Fruit fly (Drosophila melanogaster): ENCODE measurements around the gene Cpr65Ax1.

Cpr65Ax1 gene

DNA sequence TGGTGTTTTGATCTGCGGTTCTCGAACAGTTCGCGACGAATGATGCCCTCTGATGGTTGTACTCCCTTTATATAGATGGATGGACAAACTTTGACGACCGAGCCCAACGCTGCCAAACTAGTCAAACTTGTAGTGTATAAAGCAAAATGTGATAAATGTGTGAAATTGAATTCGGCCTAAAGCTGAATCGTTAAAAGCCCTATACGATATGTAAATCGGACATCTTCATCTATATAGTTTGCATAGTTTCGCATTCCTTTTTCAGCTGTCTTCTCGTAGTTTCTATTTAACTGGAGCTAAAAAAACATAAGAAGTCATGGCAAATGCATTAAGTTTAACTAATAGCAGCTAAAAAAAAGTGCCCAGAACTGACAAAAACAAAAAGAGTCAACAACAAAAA is 14.2 kb downstream of the Cpr65Ax1 start, which contains the start of gene Lcp65Ag2:
Gene Lcp65Ag2, minus strand, starts transcription at position 48 of the 400 bp plus-strand sequence.
- TF ChIP-seq CG17801 (GFP tag; optimal IDR thresholded peaks at IDR 0.05; ENCODE audit: partially characterized antibody): no peak

- TF ChIP-seq CG17801 (GFP tag; optimal IDR thresholded peaks at IDR 0.05; ENCODE audit: partially characterized antibody): no peak
These were observed 15.8 kb downstream of the Cpr65Ax1 start, which contains the start of gene Cpr65Au for dm6 chr3L:6132009-6132408. Gene Cpr65Au (minus strand): TSS chr3L:6132109.

DNA sequence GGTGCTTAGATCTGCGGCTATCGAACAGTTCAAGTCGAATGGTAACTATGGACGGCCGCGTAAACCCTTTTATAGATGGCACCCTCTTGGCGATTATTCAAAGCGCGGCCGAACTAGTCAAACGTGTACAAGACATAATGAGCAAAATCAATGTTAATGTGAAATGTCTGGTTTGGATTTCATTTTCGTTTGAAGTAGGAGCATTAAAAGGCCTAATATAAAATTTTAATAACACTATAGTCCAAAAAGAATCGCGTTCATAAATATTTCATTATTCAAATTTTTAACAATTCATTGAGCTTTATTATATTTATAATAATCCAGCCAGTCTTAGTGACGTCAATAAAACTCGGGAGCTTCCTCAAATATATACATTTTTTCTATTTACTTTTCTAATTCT is 16.8 kb downstream of the Cpr65Ax1 start, which contains the start of gene Lcp65Ag3:
Gene Lcp65Ag3, minus strand, starts transcription at position 46 of the 400 bp plus-strand sequence.
- TF ChIP-seq CG17801 (GFP tag; optimal IDR thresholded peaks at IDR 0.05; ENCODE audit: partially characterized antibody): no peak

dm6 chr3L:6129591-6129990 is 18.2 kb downstream of the Cpr65Ax1 start:
- no peak for TF ChIP-seq CG17801 (GFP tag; optimal IDR thresholded peaks at IDR 0.05; ENCODE audit: partially characterized antibody)

DNA sequence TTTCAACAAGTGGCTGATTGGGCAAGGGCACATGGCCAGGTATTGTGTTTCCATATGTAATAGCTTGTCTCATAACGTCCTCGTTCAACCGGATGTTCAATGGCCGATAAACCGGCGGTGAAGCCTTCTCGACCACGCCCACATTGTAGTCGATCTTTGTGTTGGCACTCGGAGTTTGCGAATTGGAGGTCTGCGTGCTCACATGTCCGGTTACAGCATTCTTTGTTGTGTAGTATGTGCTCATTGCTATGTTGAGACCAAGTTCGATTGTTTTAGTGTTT is 22.4 kb downstream of the Cpr65Ax1 start:
- TF ChIP-seq CG17801 (GFP tag; optimal IDR thresholded peaks at IDR 0.05; ENCODE audit: partially characterized antibody): no peak

DNA sequence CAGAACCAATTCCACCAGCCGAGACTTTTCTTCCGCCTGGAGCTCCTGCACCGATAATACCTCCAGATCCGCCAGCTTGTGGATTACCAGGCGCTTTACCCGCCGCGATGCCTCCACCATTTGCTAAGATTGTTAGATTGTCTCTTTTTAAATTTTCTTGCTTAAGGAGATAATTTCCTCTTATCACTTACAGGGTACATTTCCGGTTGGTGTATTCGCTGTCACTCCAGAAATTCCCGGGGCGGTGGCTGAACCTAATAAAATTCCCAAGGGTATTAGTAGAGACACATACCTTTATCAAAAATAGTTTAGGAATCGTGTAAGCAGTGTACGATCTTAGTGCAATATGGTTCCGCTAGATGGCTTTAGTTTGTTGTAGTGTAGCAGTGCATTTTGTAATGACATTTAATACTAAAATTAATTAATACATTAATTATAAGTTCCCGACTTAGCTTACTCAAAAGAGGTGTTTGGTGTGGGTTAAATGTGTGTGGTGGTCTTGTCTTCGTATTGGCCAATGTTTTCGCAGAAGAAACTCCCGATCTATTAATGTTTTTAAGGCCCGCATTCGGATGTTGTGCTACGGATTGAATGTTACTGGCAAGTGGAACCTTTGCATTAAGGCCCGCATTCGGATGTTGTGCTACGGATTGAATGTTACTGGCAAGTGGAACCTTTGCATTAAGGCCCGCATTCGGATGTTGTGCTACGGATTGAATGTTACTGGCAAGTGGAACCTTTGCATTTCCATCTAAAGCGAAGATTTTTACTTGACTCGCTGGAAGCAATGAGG is 23.0 kb downstream of the Cpr65Ax1 start:
- no peak for TF ChIP-seq CG17801 (GFP tag; optimal IDR thresholded peaks at IDR 0.05; ENCODE audit: partially characterized antibody)

DNA sequence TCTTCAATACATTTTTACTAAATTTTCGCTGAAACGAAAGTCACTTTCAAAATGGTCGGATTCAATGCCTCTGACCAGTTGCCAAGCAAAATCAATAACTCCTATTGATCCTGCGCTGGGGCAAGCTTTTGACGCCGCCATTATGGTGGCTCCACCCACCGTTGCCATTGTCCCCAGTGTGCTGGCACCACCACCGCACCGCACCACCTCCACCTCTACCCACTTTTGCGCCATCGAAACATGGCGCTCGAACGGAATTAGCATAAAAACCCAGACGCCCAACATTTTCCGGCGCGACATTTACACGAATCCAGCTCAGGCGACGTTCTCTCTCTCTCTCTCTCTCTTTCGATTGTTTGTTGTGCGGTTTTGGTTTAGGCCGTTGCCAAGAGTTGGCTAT is 30.9 kb downstream of the Cpr65Ax1 start:
- no peak for TF ChIP-seq CG17801 (GFP tag; optimal IDR thresholded peaks at IDR 0.05; ENCODE audit: partially characterized antibody)

- no peak for TF ChIP-seq CG17801 (GFP tag; optimal IDR thresholded peaks at IDR 0.05; ENCODE audit: partially characterized antibody)
These were observed 32.3 kb downstream of the Cpr65Ax1 start for dm6 chr3L:6115505-6115904.

DNA sequence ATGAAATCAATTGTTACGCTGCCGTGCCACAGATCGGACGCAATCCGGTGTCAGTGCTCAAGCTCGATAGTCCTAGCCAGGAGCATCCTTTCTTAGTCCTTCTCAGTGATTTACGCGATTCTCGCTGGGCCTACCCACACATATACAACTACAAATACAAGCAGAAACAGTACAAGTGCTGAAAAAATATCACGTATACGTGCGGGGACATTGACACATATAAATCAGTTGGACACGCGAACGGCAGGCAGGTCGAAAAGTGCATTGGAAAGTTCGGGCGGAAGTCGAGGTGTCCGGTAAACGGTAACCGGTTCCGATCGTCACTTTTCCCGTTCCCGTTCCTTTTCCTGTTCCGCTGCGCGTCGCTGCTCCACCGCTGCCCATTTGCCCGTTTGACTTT is 36.3 kb downstream of the Cpr65Ax1 start:
- TF ChIP-seq CG17801 (GFP tag; optimal IDR thresholded peaks at IDR 0.05; ENCODE audit: partially characterized antibody): no peak

DNA sequence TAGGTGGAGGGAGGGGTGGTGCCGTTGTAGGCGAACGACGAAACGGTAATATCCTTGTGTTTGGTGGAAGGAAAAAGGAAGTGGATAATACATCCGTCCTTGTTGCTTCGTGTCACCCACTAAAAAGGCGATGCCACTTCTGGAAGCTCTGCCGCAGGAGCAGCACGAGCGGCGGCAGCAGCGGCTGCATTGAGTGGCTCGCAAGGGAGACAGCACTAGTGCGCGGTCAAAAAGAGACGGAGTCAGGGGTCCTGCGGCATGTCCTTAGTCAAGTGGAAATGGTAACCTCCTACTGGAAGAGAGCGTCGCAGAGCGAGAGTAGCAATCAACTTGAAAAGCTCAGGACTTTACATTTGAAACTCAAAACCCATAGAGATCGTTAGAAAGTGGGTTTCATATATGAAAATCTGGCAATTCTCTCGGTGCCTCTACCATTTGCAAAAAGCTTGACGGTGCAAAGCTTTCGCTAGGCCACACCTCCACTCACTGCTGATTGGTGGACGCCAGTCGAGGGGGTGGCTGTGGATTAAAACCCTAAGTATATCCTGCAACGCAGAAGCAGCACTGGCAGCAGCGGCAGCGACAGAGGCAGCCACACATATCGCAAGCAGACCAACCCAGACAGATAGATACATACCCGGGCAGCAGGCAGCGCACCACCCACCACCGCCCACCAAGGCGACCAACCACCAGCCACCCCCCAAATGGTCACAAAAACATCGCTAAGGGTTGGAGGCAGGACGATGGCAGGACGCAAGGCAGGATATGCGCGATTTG is 36.9 kb downstream of the Cpr65Ax1 start:
- TF ChIP-seq CG17801 (GFP tag; optimal IDR thresholded peaks at IDR 0.05; ENCODE audit: partially characterized antibody): no peak

- no peak for TF ChIP-seq CG17801 (GFP tag; optimal IDR thresholded peaks at IDR 0.05; ENCODE audit: partially characterized antibody)
These were observed 39.3 kb downstream of the Cpr65Ax1 start for dm6 chr3L:6108264-6109060.

DNA sequence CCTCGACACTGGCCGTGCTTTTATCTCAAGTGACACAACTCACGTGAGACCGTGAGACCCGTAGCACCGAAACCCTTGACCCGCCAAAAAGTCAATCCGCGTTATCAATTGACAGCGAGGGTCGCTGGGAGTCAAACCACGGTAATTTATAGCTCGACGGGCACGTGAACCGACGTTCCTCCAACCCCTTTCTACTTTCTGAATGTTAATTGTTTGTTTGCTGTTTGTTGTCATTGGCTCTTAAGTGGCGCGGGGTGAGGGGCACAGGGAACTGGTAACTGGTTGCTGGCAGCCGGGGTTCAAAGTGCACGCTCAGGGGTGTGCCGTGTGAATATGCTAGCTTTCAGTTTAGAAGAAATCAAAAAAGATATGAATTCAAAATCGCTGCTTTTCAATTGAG is 41.1 kb downstream of the Cpr65Ax1 start:
- no peak for TF ChIP-seq CG17801 (GFP tag; optimal IDR thresholded peaks at IDR 0.05; ENCODE audit: partially characterized antibody)

- TF ChIP-seq CG17801 (GFP tag; optimal IDR thresholded peaks at IDR 0.05; ENCODE audit: partially characterized antibody): no peak
These were observed 42.4 kb downstream of the Cpr65Ax1 start for dm6 chr3L:6105435-6105834.

dm6 chr3L:6104551-6104950 is 43.2 kb downstream of the Cpr65Ax1 start:
- TF ChIP-seq CG17801 (GFP tag; optimal IDR thresholded peaks at IDR 0.05; ENCODE audit: partially characterized antibody): no peak

DNA sequence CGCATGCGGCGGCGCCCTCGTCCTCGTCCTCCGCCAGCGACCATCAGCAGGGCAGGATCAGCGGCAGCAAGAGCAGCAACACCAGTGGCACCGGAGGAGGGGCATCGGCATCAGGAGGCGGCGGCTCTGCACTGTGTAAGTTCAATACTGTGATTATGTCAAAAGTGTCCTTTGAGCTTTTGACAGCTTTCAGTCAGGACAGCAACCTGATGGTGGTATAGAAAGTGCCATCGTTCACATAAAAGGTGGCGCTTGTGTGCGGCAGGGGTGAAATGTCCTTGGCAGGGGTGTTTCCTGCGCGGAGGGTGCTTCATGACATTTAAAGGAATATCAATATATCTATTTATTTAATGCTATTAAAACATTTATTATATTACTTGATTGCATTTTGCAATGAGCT is 44.1 kb downstream of the Cpr65Ax1 start:
- no peak for TF ChIP-seq CG17801 (GFP tag; optimal IDR thresholded peaks at IDR 0.05; ENCODE audit: partially characterized antibody)
